Worm (Caenorhabditis elegans) whole organism, early embryonic: ENCODE measurements around the gene mig-5.

ENCODE experiments used
- B0310.2 ChIP-seq: sonication (generic microtip); optimal IDR thresholded peaks from 2 replicates; lab custom pipeline; 2016; ENCODE audit warnings: mild to moderate bottlenecking, missing genetic modification characterization, missing compliant biosample characterization
- F13C5.2 ChIP-seq: sonication (generic microtip); optimal IDR thresholded peaks from 2 replicates; lab custom pipeline; 2017; ENCODE audit warnings: mild to moderate bottlenecking, missing genetic modification characterization, inconsistent platforms, missing compliant biosample characterization
- aly-1 ChIP-seq: sonication (generic microtip); optimal IDR thresholded peaks from 2 replicates; lab custom pipeline; 2016; ENCODE audit warnings: missing genetic modification characterization, missing compliant biosample characterization
- ama-1 ChIP-seq: fragments of 150-350 bp; optimal IDR thresholded peaks from 2 replicates; lab custom pipeline; 2014
- ceh-13 ChIP-seq: fragments of 200-800 bp; sonication (Bioruptor generic); optimal IDR thresholded peaks from 2 replicates; lab custom pipeline; 2018; ENCODE audit warnings: mild to moderate bottlenecking, missing genetic modification characterization, missing compliant biosample characterization
- ceh-36 ChIP-seq: sonication (generic microtip); optimal IDR thresholded peaks from 2 replicates; lab custom pipeline; 2016; ENCODE audit warnings: missing genetic modification characterization, inconsistent platforms, missing compliant biosample characterization
- ets-7 ChIP-seq: sonication (generic microtip); optimal IDR thresholded peaks from 2 replicates; lab custom pipeline; 2016; ENCODE audit warnings: missing genotype, missing genetic modification characterization, missing compliant biosample characterization
- flt-1 ChIP-seq: fragments of 200-800 bp; sonication (Bioruptor generic); IDR thresholded peaks from 2 replicates; pipeline ENCODE4 v1.3.6; 2022; ENCODE audit warnings: missing genetic modification characterization, missing compliant biosample characterization
- hmbx-1 ChIP-seq: sonication (generic microtip); optimal IDR thresholded peaks from 2 replicates; lab custom pipeline; 2016; ENCODE audit warnings: mild to moderate bottlenecking, missing genetic modification characterization, missing compliant biosample characterization
- hmg-4 ChIP-seq: fragments of 200-800 bp; sonication (Bioruptor generic); optimal IDR thresholded peaks from 2 replicates; lab custom pipeline; 2018; ENCODE audit warnings: mild to moderate bottlenecking, missing genetic modification characterization, missing compliant biosample characterization
- hnd-1 ChIP-seq: sonication (generic microtip); optimal IDR thresholded peaks from 2 replicates; lab custom pipeline; 2016; ENCODE audit warnings: missing genetic modification characterization, missing compliant biosample characterization
- pes-1 ChIP-seq: fragments of 200-800 bp; sonication (Bioruptor generic); IDR thresholded peaks from 2 replicates; pipeline ENCODE4 v1.3.6; 2022; ENCODE audit warnings: missing genetic modification reagents, missing genetic modification characterization, missing compliant biosample characterization
- scrt-1 ChIP-seq: fragments of 200-800 bp; sonication (Bioruptor generic); IDR thresholded peaks from 2 replicates; pipeline ENCODE4 v1.3.6; 2022; ENCODE audit warnings: missing genetic modification characterization, missing compliant biosample characterization
- sea-1 ChIP-seq: fragments of 200-800 bp; sonication (Bioruptor generic); conservative IDR thresholded peaks from 2 replicates; pipeline ENCODE4 v1.3.6; 2022; ENCODE audit warnings: missing genetic modification characterization, missing compliant biosample characterization
- tbx-11 ChIP-seq: fragments of 200-800 bp; sonication (Bioruptor generic); IDR thresholded peaks from 2 replicates; pipeline ENCODE4 v1.3.6; 2022; ENCODE audit warnings: missing genetic modification characterization, missing compliant biosample characterization
- tbx-37 ChIP-seq: fragments of 200-800 bp; sonication (Bioruptor generic); conservative IDR thresholded peaks from 2 replicates; pipeline ENCODE4 v1.3.6; 2022; ENCODE audit warnings: missing genetic modification reagents, missing genetic modification characterization, missing compliant biosample characterization
- tra-4 ChIP-seq: sonication (generic microtip); optimal IDR thresholded peaks from 2 replicates; lab custom pipeline; 2017; ENCODE audit warnings: missing genetic modification characterization, missing compliant biosample characterization

Gene mig-5

ce11 chrII:8185016-8185493 is at the start of gene mig-5, which contains the start of gene cct-1:
mig-5 (minus strand) TSS chrII:8185023.
cct-1 (plus strand) TSS chrII:8185443.
- TF ChIP-seq pes-1 (no peak), ama-1 (lab: Kevin White, UChicago) (no peak), hmg-4 (GFP tag; lab: Kevin White, UChicago) (peak; percentile 31), ceh-13 (GFP tag; lab: Kevin White, UChicago) (no peak), F13C5.2 (tag; lab: Kevin White, UChicago) (peak; percentile 85), ets-7 (no peak), flt-1 (GFP tag; lab: Robert Waterston, UW) (peak; percentile 48; the same call in 1 of the 2 replicates), aly-1 (no peak), scrt-1 (GFP tag; lab: Robert Waterston, UW) (no peak), tbx-37 (no peak), hmbx-1 (tag; lab: Kevin White, UChicago) (no peak)

ce11 chrII:8232489-8232888 is 47.7 kb upstream of the mig-5 start, which contains the start of gene M110.7:
M110.7 (plus strand) TSS chrII:8232789.
- TF ChIP-seq hnd-1 = no peak
- TF ChIP-seq pes-1 = no peak
- no peak for TF ChIP-seq ets-7
- TF ChIP-seq tbx-11 = no peak
- no peak for TF ChIP-seq hmbx-1 (tag; lab: Kevin White, UChicago)

ce11 chrII:8230976-8231375 is 46.2 kb upstream of the mig-5 start, which contains the start of gene M110.9:
M110.9 (plus strand) TSS chrII:8231276.
- TF ChIP-seq ceh-36 (tag; lab: Kevin White, UChicago) (no peak), aly-1 (no peak), hnd-1 (no peak), tra-4 (tag; lab: Kevin White, UChicago) (no peak), scrt-1 (GFP tag; lab: Robert Waterston, UW) (no peak), ama-1 (lab: Kevin White, UChicago) (no peak), tbx-37 (no peak), hmg-4 (GFP tag; lab: Kevin White, UChicago) (no peak), ets-7 (no peak), tbx-11 (no peak)

DNA sequence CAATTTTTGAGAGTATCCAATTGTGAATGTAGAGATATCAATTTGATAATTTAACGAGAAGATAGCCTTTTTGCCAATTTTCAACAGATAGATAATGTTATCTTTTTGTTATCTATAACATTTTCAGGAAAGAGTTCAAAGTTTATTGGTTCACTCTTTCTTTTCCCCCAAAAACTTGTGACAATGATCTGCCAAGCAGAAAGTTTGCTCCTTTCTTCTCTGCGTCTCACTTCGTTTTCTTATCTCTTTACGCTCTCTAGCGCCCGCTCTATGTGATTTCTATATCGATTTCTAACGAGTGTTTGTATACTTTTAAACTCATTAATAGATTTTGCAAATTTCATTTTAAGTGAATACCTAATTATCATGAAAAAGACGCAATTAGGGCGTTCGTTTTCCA is 41.7 kb upstream of the mig-5 start:
- no peak for TF ChIP-seq tbx-11
- TF ChIP-seq hmbx-1 (tag; lab: Kevin White, UChicago) = no peak
- TF ChIP-seq ama-1 (lab: Kevin White, UChicago) = no peak
- TF ChIP-seq tra-4 (tag; lab: Kevin White, UChicago) = no peak
- TF ChIP-seq ets-7 = no peak
- no peak for TF ChIP-seq scrt-1 (GFP tag; lab: Robert Waterston, UW)
- no peak for TF ChIP-seq aly-1
- TF ChIP-seq B0310.2 = no peak
- no peak for TF ChIP-seq pes-1
- no peak for TF ChIP-seq hmg-4 (GFP tag; lab: Kevin White, UChicago)
- TF ChIP-seq sea-1 (GFP tag; lab: Robert Waterston, UW) = no peak
- no peak for TF ChIP-seq F13C5.2 (tag; lab: Kevin White, UChicago)
- no peak for TF ChIP-seq flt-1 (GFP tag; lab: Robert Waterston, UW)
- TF ChIP-seq hnd-1 = no peak
- TF ChIP-seq ceh-13 (GFP tag; lab: Kevin White, UChicago) = no peak
- no peak for TF ChIP-seq tbx-37
- TF ChIP-seq ceh-36 (tag; lab: Kevin White, UChicago) = no peak

ce11 chrII:8225914-8226313 is 41.1 kb upstream of the mig-5 start:
- TF ChIP-seq B0310.2 (no peak), tbx-37 (no peak), hmbx-1 (tag; lab: Kevin White, UChicago) (no peak), tbx-11 (no peak)

- TF ChIP-seq ama-1 (lab: Kevin White, UChicago) (no peak), tbx-11 (no peak), tra-4 (tag; lab: Kevin White, UChicago) (no peak), ets-7 (no peak), sea-1 (GFP tag; lab: Robert Waterston, UW) (no peak), aly-1 (no peak), tbx-37 (no peak), hmg-4 (GFP tag; lab: Kevin White, UChicago) (no peak), scrt-1 (GFP tag; lab: Robert Waterston, UW) (no peak)
Measured at ce11 chrII:8225347-8225746, 40.5 kb upstream of the mig-5 start.

DNA sequence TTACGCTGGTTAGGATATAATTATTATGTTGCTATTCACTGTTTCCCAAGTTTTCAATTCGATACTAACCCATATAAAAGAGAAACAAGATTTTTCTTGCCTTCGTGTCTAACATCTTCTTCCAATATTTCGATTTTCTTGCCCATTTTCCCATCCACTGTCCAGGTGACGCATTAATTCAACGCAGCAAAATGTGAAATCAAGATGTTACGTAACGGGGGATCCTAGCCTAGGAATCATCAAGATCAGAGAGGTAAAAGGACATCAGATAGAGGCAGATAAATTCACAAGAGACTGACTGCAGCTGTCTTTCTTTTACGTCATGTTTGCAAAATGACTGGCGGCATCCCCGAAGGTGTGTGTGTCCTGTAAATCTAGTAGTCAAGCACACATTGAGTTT is 39.8 kb upstream of the mig-5 start:
- no peak for TF ChIP-seq B0310.2
- no peak for TF ChIP-seq ets-7
- TF ChIP-seq tbx-11 = no peak
- TF ChIP-seq sea-1 (GFP tag; lab: Robert Waterston, UW) = no peak
- TF ChIP-seq flt-1 (GFP tag; lab: Robert Waterston, UW) = no peak
- no peak for TF ChIP-seq aly-1
- TF ChIP-seq ceh-36 (tag; lab: Kevin White, UChicago) = no peak
- TF ChIP-seq F13C5.2 (tag; lab: Kevin White, UChicago) = no peak
- TF ChIP-seq ceh-13 (GFP tag; lab: Kevin White, UChicago) = no peak
- no peak for TF ChIP-seq pes-1
- no peak for TF ChIP-seq scrt-1 (GFP tag; lab: Robert Waterston, UW)
- TF ChIP-seq hnd-1 = no peak
- no peak for TF ChIP-seq tra-4 (tag; lab: Kevin White, UChicago)

- TF ChIP-seq tbx-11 = no peak
- TF ChIP-seq sea-1 (GFP tag; lab: Robert Waterston, UW) = no peak
Measured at ce11 chrII:8223945-8224344, 39.1 kb upstream of the mig-5 start.

- TF ChIP-seq hmg-4 (GFP tag; lab: Kevin White, UChicago) (peak; percentile 16), ceh-13 (GFP tag; lab: Kevin White, UChicago) (no peak)
Measured at ce11 chrII:8223422-8223821, 38.6 kb upstream of the mig-5 start.
